Worm (Caenorhabditis elegans): ENCODE measurements around the gene tim-1.

DNA sequence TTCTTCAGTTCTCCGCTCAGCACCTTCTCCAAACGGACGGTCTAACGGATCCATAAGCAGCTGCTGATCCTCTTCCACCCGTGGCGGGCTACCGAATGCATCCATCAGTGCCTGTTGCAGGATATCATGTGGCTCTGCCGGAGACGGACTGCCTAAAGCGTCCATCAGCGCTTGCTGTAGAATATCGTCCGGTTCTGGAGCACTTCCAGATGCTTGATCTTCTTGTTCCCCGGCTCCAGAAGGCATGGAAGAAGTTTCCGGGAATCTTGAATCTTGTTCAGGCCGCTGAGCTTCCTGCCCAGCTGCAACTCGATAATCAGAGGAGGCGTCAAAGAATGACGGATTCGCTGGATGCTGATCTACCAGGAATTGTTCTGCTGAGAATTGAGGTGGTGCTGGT is 44.7 kb downstream of the tim-1 start:
- TF ChIP-seq scrt-1 (GFP tag; IDR thresholded peaks at IDR 0.05) (no peak), hmbx-1 (tag; optimal IDR thresholded peaks at IDR 0.05) (no peak), flt-1 (GFP tag; IDR thresholded peaks at IDR 0.05) (no peak), tbx-11 (GFP tag; IDR thresholded peaks at IDR 0.05) (no peak), hnd-1 (tag; optimal IDR thresholded peaks at IDR 0.05) (no peak), hmg-4 (GFP tag; optimal IDR thresholded peaks at IDR 0.05) (no peak), B0310.2 (tag; optimal IDR thresholded peaks at IDR 0.05) (no peak), aly-1 (tag; optimal IDR thresholded peaks at IDR 0.05) (no peak), sea-1 (GFP tag; conservative IDR thresholded peaks at IDR 0.05) (no peak), ama-1 (optimal IDR thresholded peaks at IDR 0.05) (no peak), F13C5.2 (tag; optimal IDR thresholded peaks at IDR 0.05) (no peak), tbx-37 (GFP tag; conservative IDR thresholded peaks at IDR 0.05) (no peak), ets-7 (tag; optimal IDR thresholded peaks at IDR 0.05) (no peak)
